Worm (Caenorhabditis elegans): ENCODE data around the gene K02D3.2.

- TF ChIP-seq hnd-1 (tag; optimal IDR thresholded peaks at IDR 0.05) (no peak), ama-1 (optimal IDR thresholded peaks at IDR 0.05) (no peak), B0310.2 (tag; optimal IDR thresholded peaks at IDR 0.05) (no peak), ets-7 (tag; optimal IDR thresholded peaks at IDR 0.05) (no peak), pes-1 (GFP tag; IDR thresholded peaks at IDR 0.05) (no peak), scrt-1 (GFP tag; IDR thresholded peaks at IDR 0.05) (no peak), aly-1 (tag; optimal IDR thresholded peaks at IDR 0.05) (no peak), sea-1 (GFP tag; conservative IDR thresholded peaks at IDR 0.05) (no peak), ceh-36 (tag; optimal IDR thresholded peaks at IDR 0.05) (no peak), hmg-4 (GFP tag; optimal IDR thresholded peaks at IDR 0.05) (no peak)
Measured at ce11 chrX:13702923-13703322, 8.9 kb downstream of the K02D3.2 start.

Measured in whole organism, early embryonic.